Fruit fly (Drosophila melanogaster) whole organism, prepupa: ENCODE data around the gene CG3823.

Experiments used
- CG10631 ChIP-seq: fragments of 200-800 bp; sonication (Bioruptor generic); optimal IDR thresholded peaks from 2 replicates; lab custom pipeline; 2016; ENCODE audit warnings: missing biosample characterization, missing genetic modification characterization
- CG11294 ChIP-seq: fragments of 200-800 bp; sonication (Bioruptor generic); IDR thresholded peaks from 2 replicates; pipeline ENCODE4 v1.3.6; 2022; ENCODE audit warnings: missing biosample characterization, missing genetic modification characterization
- CG11762 ChIP-seq: fragments of 200-800 bp; sonication (Bioruptor generic); optimal IDR thresholded peaks from 3 replicates; lab custom pipeline; 2016; ENCODE audit warnings: missing biosample characterization, missing genetic modification characterization; ENCODE audit not compliant: insufficient read depth
- CG11902 ChIP-seq: fragments of 200-800 bp; sonication (Bioruptor generic); optimal IDR thresholded peaks from 3 replicates; lab custom pipeline; 2016; ENCODE audit warnings: missing biosample characterization, missing genetic modification characterization
- CG15336 ChIP-seq: fragments of 200-800 bp; sonication (Bioruptor generic); IDR thresholded peaks from 2 replicates; pipeline ENCODE4 v1.3.6; 2022; ENCODE audit warnings: missing biosample characterization, missing genetic modification characterization
- CG16779 ChIP-seq: fragments of 200-800 bp; sonication (Bioruptor generic); optimal IDR thresholded peaks from 3 replicates; lab custom pipeline; 2017; ENCODE audit warnings: missing biosample characterization, mild to moderate bottlenecking, missing genetic modification characterization
- CG3032 ChIP-seq: fragments of 200-800 bp; optimal IDR thresholded peaks from 2 replicates; lab custom pipeline; 2019; ENCODE audit warnings: missing biosample characterization, mild to moderate bottlenecking, missing genetic modification characterization, moderate library complexity
- CG31627 ChIP-seq: fragments of 200-800 bp; sonication (Bioruptor generic); optimal IDR thresholded peaks from 3 replicates; lab custom pipeline; 2016; ENCODE audit warnings: missing biosample characterization, missing genetic modification characterization
- CG32006 ChIP-seq: fragments of 200-800 bp; sonication (Bioruptor generic); optimal IDR thresholded peaks from 3 replicates; lab custom pipeline; 2017; ENCODE audit warnings: missing biosample characterization, mild to moderate bottlenecking, missing genetic modification characterization
- CG34406 ChIP-seq: fragments of 200-800 bp; sonication (Bioruptor generic); optimal IDR thresholded peaks from 3 replicates; lab custom pipeline; 2016; ENCODE audit warnings: missing biosample characterization, missing genetic modification characterization
- CG3919 ChIP-seq: fragments of 200-800 bp; sonication (Bioruptor generic); optimal IDR thresholded peaks from 3 replicates; lab custom pipeline; 2016; ENCODE audit warnings: missing biosample characterization, missing genetic modification characterization
- CG4318 ChIP-seq: fragments of 200-800 bp; sonication (Bioruptor generic); optimal IDR thresholded peaks from 3 replicates; lab custom pipeline; 2017; ENCODE audit warnings: missing biosample characterization, mild to moderate bottlenecking, missing genetic modification characterization
- CG6163 ChIP-seq: fragments of 200-800 bp; sonication (Bioruptor generic); IDR thresholded peaks from 3 replicates; pipeline ENCODE4 v1.3.6; 2022; ENCODE audit warnings: missing biosample characterization, missing genetic modification characterization
- CG6808 ChIP-seq: fragments of 200-800 bp; sonication (Bioruptor generic); optimal IDR thresholded peaks from 3 replicates; lab custom pipeline; 2017; ENCODE audit warnings: missing biosample characterization, missing genetic modification characterization, mild to moderate bottlenecking, moderate library complexity, missing genetic modification reagents
- CG7368 ChIP-seq: fragments of 200-800 bp; sonication (Bioruptor generic); optimal IDR thresholded peaks from 3 replicates; lab custom pipeline; 2016; ENCODE audit warnings: missing biosample characterization, missing genetic modification characterization
- CG8119 ChIP-seq: fragments of 200-800 bp; sonication (Bioruptor generic); IDR thresholded peaks from 3 replicates; pipeline ENCODE4 v1.3.6; 2022; ENCODE audit warnings: missing biosample characterization, missing genetic modification characterization
- CG8319 ChIP-seq: fragments of 200-800 bp; sonication (Bioruptor generic); optimal IDR thresholded peaks from 3 replicates; lab custom pipeline; 2016; ENCODE audit warnings: missing biosample characterization, missing genetic modification characterization
- CG8632 ChIP-seq: fragments of 200-800 bp; sonication (Bioruptor generic); optimal IDR thresholded peaks from 3 replicates; lab custom pipeline; 2016; ENCODE audit warnings: missing biosample characterization, missing genetic modification characterization
- CG9139 ChIP-seq: fragments of 200-800 bp; sonication (Bioruptor generic); optimal IDR thresholded peaks from 3 replicates; lab custom pipeline; 2017; ENCODE audit warnings: missing biosample characterization, mild to moderate bottlenecking, missing genetic modification characterization
- Eip78C ChIP-seq: fragments of 200-800 bp; sonication (Bioruptor generic); peaks from one replicate; lab custom pipeline; 2016; ENCODE audit warnings: missing biosample characterization, missing genetic modification characterization
- Eip93F ChIP-seq: fragments of 200-800 bp; sonication (Bioruptor generic); optimal IDR thresholded peaks from 2 replicates; lab custom pipeline; 2016; ENCODE audit warnings: missing biosample characterization, mild to moderate bottlenecking, missing genetic modification characterization
- Ets21C ChIP-seq: fragments of 200-800 bp; sonication (Bioruptor generic); optimal IDR thresholded peaks from 3 replicates; lab custom pipeline; 2016; ENCODE audit warnings: missing biosample characterization, missing genetic modification characterization
- Ets96B ChIP-seq: fragments of 200-800 bp; optimal IDR thresholded peaks from 2 replicates; lab custom pipeline; 2019; ENCODE audit warnings: missing biosample characterization, mild to moderate bottlenecking, missing genetic modification characterization, moderate library complexity
- Gug ChIP-seq: fragments of 200-800 bp; sonication (Bioruptor generic); IDR thresholded peaks from 2 replicates; pipeline ENCODE4 v1.3.6; 2022; ENCODE audit warnings: missing biosample characterization, missing genetic modification characterization
- Hr38 ChIP-seq: sonication (Bioruptor generic); optimal IDR thresholded peaks from 2 replicates; lab custom pipeline; 2016; ENCODE audit warnings: missing biosample characterization, missing genetic modification characterization
- Hr39 ChIP-seq: fragments of 200-800 bp; sonication (Bioruptor generic); optimal IDR thresholded peaks from 2 replicates; lab custom pipeline; 2016; ENCODE audit warnings: missing biosample characterization, missing genetic modification characterization
- Hr4 ChIP-seq: fragments of 200-800 bp; sonication (Bioruptor generic); optimal IDR thresholded peaks from 3 replicates; lab custom pipeline; 2016; ENCODE audit warnings: missing biosample characterization, missing genetic modification characterization
- Lpt ChIP-seq: fragments of 200-800 bp; sonication (Bioruptor generic); optimal IDR thresholded peaks from 3 replicates; lab custom pipeline; 2016; ENCODE audit warnings: missing biosample characterization, missing genetic modification characterization
- Met ChIP-seq: fragments of 200-800 bp; sonication (Bioruptor generic); optimal IDR thresholded peaks from 3 replicates; lab custom pipeline; 2016; ENCODE audit warnings: missing biosample characterization, missing genetic modification characterization
- Smox ChIP-seq: fragments of 200-800 bp; sonication (Bioruptor generic); optimal IDR thresholded peaks from 3 replicates; lab custom pipeline; 2016; ENCODE audit warnings: missing biosample characterization, missing genetic modification characterization
- Sox102F ChIP-seq: fragments of 200-800 bp; sonication (Bioruptor generic); optimal IDR thresholded peaks from 2 replicates; lab custom pipeline; 2016; ENCODE audit warnings: missing biosample characterization, mild to moderate bottlenecking, missing genetic modification characterization
- Sox14 ChIP-seq: fragments of 200-800 bp; sonication (Bioruptor generic); optimal IDR thresholded peaks from 3 replicates; lab custom pipeline; 2016; ENCODE audit warnings: missing biosample characterization, missing genetic modification characterization
- Sox15 ChIP-seq: fragments of 200-800 bp; sonication (Bioruptor generic); optimal IDR thresholded peaks from 3 replicates; lab custom pipeline; 2016; ENCODE audit warnings: missing biosample characterization, missing genetic modification characterization
- achi ChIP-seq: fragments of 200-800 bp; sonication (Bioruptor generic); optimal IDR thresholded peaks from 3 replicates; lab custom pipeline; 2016; ENCODE audit warnings: missing biosample characterization, missing genetic modification characterization
- acj6 ChIP-seq: fragments of 200-800 bp; sonication (Bioruptor generic); optimal IDR thresholded peaks from 3 replicates; lab custom pipeline; 2016; ENCODE audit warnings: missing biosample characterization, missing genetic modification characterization
- dac ChIP-seq: fragments of 200-800 bp; sonication (Bioruptor generic); optimal IDR thresholded peaks from 2 replicates; lab custom pipeline; 2017; ENCODE audit warnings: missing biosample characterization, mild to moderate bottlenecking, missing genetic modification characterization
- eg ChIP-seq: fragments of 200-800 bp; sonication (Bioruptor generic); IDR thresholded peaks from 3 replicates; pipeline ENCODE4 v1.3.6; 2022; ENCODE audit warnings: missing biosample characterization, missing genetic modification characterization
- esn ChIP-seq: fragments of 200-800 bp; sonication (Bioruptor generic); optimal IDR thresholded peaks from 2 replicates; lab custom pipeline; 2016; ENCODE audit warnings: missing biosample characterization, mild to moderate bottlenecking, missing genetic modification characterization, moderate library complexity
- fd59A ChIP-seq: fragments of 200-800 bp; sonication (Bioruptor generic); optimal IDR thresholded peaks from 2 replicates; lab custom pipeline; 2017; ENCODE audit warnings: missing biosample characterization, mild to moderate bottlenecking, missing genetic modification characterization, missing genetic modification reagents
- fd85E ChIP-seq: fragments of 200-800 bp; sonication (Bioruptor generic); optimal IDR thresholded peaks from 3 replicates; lab custom pipeline; 2016; ENCODE audit warnings: missing biosample characterization, missing genetic modification characterization
- fkh ChIP-seq: fragments of 200-800 bp; sonication (Bioruptor generic); optimal IDR thresholded peaks from 3 replicates; lab custom pipeline; 2017; ENCODE audit warnings: missing biosample characterization, mild to moderate bottlenecking, missing genetic modification characterization, moderate library complexity
- lz ChIP-seq: fragments of 200-800 bp; sonication (Bioruptor generic); optimal IDR thresholded peaks from 3 replicates; lab custom pipeline; 2016; ENCODE audit warnings: missing biosample characterization, missing genetic modification characterization
- net ChIP-seq: fragments of 200-800 bp; sonication (Bioruptor generic); optimal IDR thresholded peaks from 3 replicates; lab custom pipeline; 2016; ENCODE audit warnings: missing biosample characterization, missing genetic modification characterization
- pdm3 ChIP-seq: fragments of 200-800 bp; sonication (Bioruptor generic); optimal IDR thresholded peaks from 3 replicates; lab custom pipeline; 2016; ENCODE audit warnings: missing biosample characterization, missing genetic modification characterization
- salr ChIP-seq, 2 experiments: fragments of 200-800 bp; sonication (Bioruptor generic); optimal IDR thresholded peaks; 3 replicates each; lab custom pipeline; 2016 to 2018; ENCODE audit warnings: missing biosample characterization in 2 of 2, missing genetic modification characterization in 2 of 2, mild to moderate bottlenecking in 1 of 2
- spab ChIP-seq: fragments of 200-800 bp; sonication (Bioruptor generic); optimal IDR thresholded peaks from 2 replicates; lab custom pipeline; 2017; ENCODE audit warnings: missing biosample characterization, mild to moderate bottlenecking, missing genetic modification characterization, missing genetic modification reagents
- ss ChIP-seq, 2 experiments: fragments of 200-800 bp; sonication (Bioruptor generic); optimal IDR thresholded peaks; 2 replicates in 1 of 2; 3 replicates in 1 of 2; lab custom pipeline; 2017 to 2018; ENCODE audit warnings: mild to moderate bottlenecking in 2 of 2, missing biosample characterization in 2 of 2, missing genetic modification characterization in 2 of 2, moderate library complexity in 1 of 2
- topi ChIP-seq: fragments of 200-800 bp; sonication (Bioruptor generic); optimal IDR thresholded peaks from 3 replicates; lab custom pipeline; 2016; ENCODE audit warnings: missing biosample characterization, missing genetic modification characterization
- vri ChIP-seq: fragments of 200-800 bp; sonication (Bioruptor generic); optimal IDR thresholded peaks from 3 replicates; lab custom pipeline; 2016; ENCODE audit warnings: missing biosample characterization, mild to moderate bottlenecking, missing genetic modification characterization

The CG3823 gene

dm6 chrX:6301052-6301451 lies 2.7 kb upstream of the CG3823 start, which contains the start of gene CG12219:
Gene CG12219 (minus strand): TSS chrX:6301285.
- TF ChIP-seq ss (GFP tag; optimal IDR thresholded peaks at IDR 0.05; lab: Kevin White, UChicago) = no peak
- no peak for TF ChIP-seq CG11294 (GFP tag; lab: Robert Waterston, UW)
- TF ChIP-seq CG16779 (tag; lab: Kevin White, UChicago) = no peak
- no peak for TF ChIP-seq lz (GFP tag; lab: Kevin White, UChicago)
- no peak for TF ChIP-seq CG8119 (GFP tag; lab: Robert Waterston, UW)
- no peak for TF ChIP-seq Smox (GFP tag; lab: Kevin White, UChicago)
- no peak for TF ChIP-seq CG31627
- TF ChIP-seq Eip78C (GFP tag; lab: Kevin White, UChicago) = no peak
- TF ChIP-seq CG32006 (GFP tag; lab: Kevin White, UChicago) = no peak
- no peak for TF ChIP-seq CG3919
- no peak for TF ChIP-seq Gug
- TF ChIP-seq acj6 = no peak
- no peak for TF ChIP-seq eg (GFP tag; lab: Robert Waterston, UW)
- no peak for TF ChIP-seq topi (GFP tag; lab: Kevin White, UChicago)
- no peak for TF ChIP-seq CG8319 (GFP tag; lab: Kevin White, UChicago)
- no peak for TF ChIP-seq CG8632 (GFP tag; lab: Kevin White, UChicago)
- no peak for TF ChIP-seq fd59A (GFP tag; lab: Kevin White, UChicago)
- TF ChIP-seq fkh (GFP tag; lab: Kevin White, UChicago) = no peak
- TF ChIP-seq pdm3 = no peak
- no peak for TF ChIP-seq CG34406 (GFP tag; lab: Kevin White, UChicago)

dm6 chrX:6303196-6303595 lies 579 bp upstream of the CG3823 start:
- TF ChIP-seq vri (no peak), Ets21C (GFP tag; lab: Kevin White, UChicago) (no peak), Sox14 (GFP tag; lab: Kevin White, UChicago) (no peak), net (GFP tag; lab: Kevin White, UChicago) (no peak), Eip93F (no peak), CG8319 (GFP tag; lab: Kevin White, UChicago) (no peak), CG3032 (tag; lab: Kevin White, UChicago) (no peak), Sox15 (GFP tag; lab: Kevin White, UChicago) (no peak), CG31627 (no peak), CG32006 (GFP tag; lab: Kevin White, UChicago) (peak; percentile 74), esn (GFP tag; lab: Kevin White, UChicago) (no peak), Hr38 (GFP tag; lab: Kevin White, UChicago) (no peak), CG15336 (GFP tag; lab: Robert Waterston, UW) (0 out of 2 replicates have a peak, but pooled peaks have one; percentile 20), fd59A (GFP tag; lab: Kevin White, UChicago) (no peak), Smox (GFP tag; lab: Kevin White, UChicago) (no peak), Ets96B (tag; lab: Kevin White, UChicago) (no peak), ss (GFP tag; optimal IDR thresholded peaks at IDR 0.05; lab: Kevin White, UChicago) (no peak), CG34406 (GFP tag; lab: Kevin White, UChicago) (no peak), dac (peak; percentile 52), CG4318 (no peak), Gug (no peak), achi (no peak), pdm3 (peak; percentile 39), fd85E (GFP tag; lab: Kevin White, UChicago) (no peak), CG8632 (GFP tag; lab: Kevin White, UChicago) (no peak), topi (GFP tag; lab: Kevin White, UChicago) (no peak), CG6808 (GFP tag; lab: Kevin White, UChicago) (no peak), Hr39 (GFP tag; lab: Kevin White, UChicago) (no peak), Hr4 (GFP tag; lab: Kevin White, UChicago) (peak; percentile 70), CG8119 (GFP tag; lab: Robert Waterston, UW) (peak; percentile 61; the same call in 2 of the 3 replicates), lz (GFP tag; lab: Kevin White, UChicago) (no peak), Met (GFP tag; lab: Kevin White, UChicago) (no peak), CG10631 (no peak), CG11762 (no peak), acj6 (no peak), CG9139 (GFP tag; lab: Kevin White, UChicago) (no peak), spab (GFP tag; lab: Kevin White, UChicago) (no peak), salr (GFP tag; optimal IDR thresholded peaks at IDR 0.05; lab: Kevin White, UChicago) (no peak), CG7368 (no peak), Sox102F (no peak), CG16779 (tag; lab: Kevin White, UChicago) (no peak), CG11902 (no peak), CG6163 (GFP tag; lab: Robert Waterston, UW) (no peak), Lpt (GFP tag; lab: Kevin White, UChicago) (no peak)
